Fruit fly (Drosophila melanogaster): ENCODE measurements around the gene Rox8.

Rox8 gene

DNA sequence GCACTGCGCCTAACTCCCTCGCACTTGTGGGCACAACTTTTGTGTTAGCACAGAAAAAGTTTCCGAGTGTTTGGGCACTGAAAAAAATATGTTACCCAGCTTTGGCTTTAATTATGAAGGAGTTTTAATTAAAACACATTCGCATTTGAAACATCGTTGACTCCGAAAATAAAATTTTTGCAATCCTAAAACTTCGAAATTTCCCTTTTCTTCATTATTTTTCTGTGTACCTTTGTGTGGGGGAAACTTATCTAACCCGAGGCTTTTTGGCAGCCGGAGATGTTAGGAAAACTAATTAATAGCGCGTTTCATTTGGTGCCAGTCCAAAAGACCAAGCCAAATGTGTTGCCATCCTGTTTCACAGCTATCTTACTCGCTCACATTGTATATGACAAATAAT lies 43.6 kb upstream of the Rox8 start (continued):
- TF ChIP-seq CG6854 (GFP tag; optimal IDR thresholded peaks at IDR 0.05) (no peak), CG10959 (GFP tag; IDR thresholded peaks at IDR 0.05) (no peak), klu (GFP tag; IDR thresholded peaks at IDR 0.05) (no peak), Mes4 (GFP tag; optimal IDR thresholded peaks at IDR 0.05) (no peak), CG10565 (GFP tag; optimal IDR thresholded peaks at IDR 0.05) (no peak), pros (GFP tag; optimal IDR thresholded peaks at IDR 0.05) (no peak), CG12659 (GFP tag; optimal IDR thresholded peaks at IDR 0.05) (no peak), CG14050 (GFP tag; IDR thresholded peaks at IDR 0.05) (no peak), schlank (tag; optimal IDR thresholded peaks at IDR 0.05) (no peak), Fer2 (tag; optimal IDR thresholded peaks at IDR 0.05) (no peak), Dip2 (GFP tag; IDR thresholded peaks at IDR 0.05) (no peak), CG3838 (GFP tag; optimal IDR thresholded peaks at IDR 0.05) (no peak), Med (GFP tag) (peak; percentile 81), nmo (GFP tag; optimal IDR thresholded peaks at IDR 0.05) (no peak), CG9609 (GFP tag; optimal IDR thresholded peaks at IDR 0.05) (no peak), CG33557 (GFP tag; optimal IDR thresholded peaks at IDR 0.05) (no peak), BtbVII (GFP tag; optimal IDR thresholded peaks at IDR 0.05) (no peak), CG13424 (tag; optimal IDR thresholded peaks at IDR 0.05) (no peak), CG3726 (GFP tag; IDR thresholded peaks at IDR 0.05) (no peak), Hmx (GFP tag; optimal IDR thresholded peaks at IDR 0.05) (no peak), twi (tag; optimal IDR thresholded peaks at IDR 0.05) (no peak), psq (GFP tag; optimal IDR thresholded peaks at IDR 0.05) (no peak), CG13123 (GFP tag; optimal IDR thresholded peaks at IDR 0.05) (no peak), Fer1 (GFP tag; optimal IDR thresholded peaks at IDR 0.05) (peak; percentile 25), CG4617 (GFP tag; optimal IDR thresholded peaks at IDR 0.05; ENCODE audit: borderline replicate concordance) (no peak), ftz-f1 (GFP tag; optimal IDR thresholded peaks at IDR 0.05) (no peak), CG1603 (tag; optimal IDR thresholded peaks at IDR 0.05) (no peak), so (GFP tag; IDR thresholded peaks at IDR 0.05) (no peak), CG17359 (tag; optimal IDR thresholded peaks at IDR 0.05) (peak; percentile 7), Ada2b (GFP tag; IDR thresholded peaks at IDR 0.05) (no peak), Ets97D (GFP tag; optimal IDR thresholded peaks at IDR 0.05) (no peak), CG14710 (tag; optimal IDR thresholded peaks at IDR 0.05) (no peak), CG16815 (GFP tag; optimal IDR thresholded peaks at IDR 0.05) (no peak), HHEX (GFP tag; optimal IDR thresholded peaks at IDR 0.05) (peak; percentile 1), CoRest (tag; optimal IDR thresholded peaks at IDR 0.05) (no peak), CG2712 (tag; optimal IDR thresholded peaks at IDR 0.05) (no peak), CG11085 (GFP tag; IDR thresholded peaks at IDR 0.05) (no peak), CG10321 (GFP tag; IDR thresholded peaks at IDR 0.05) (no peak), CG1792 (GFP tag; optimal IDR thresholded peaks at IDR 0.05) (no peak), CG18476 (GFP tag; optimal IDR thresholded peaks at IDR 0.05) (no peak), CG14441 (GFP tag; IDR thresholded peaks at IDR 0.05) (0 out of 2 replicates have a peak, but pooled peaks have one; percentile 21), cas (GFP tag; IDR thresholded peaks at IDR 0.05) (no peak), Trl (optimal IDR thresholded peaks at IDR 0.05) (no peak), Trl (GFP tag; optimal IDR thresholded peaks at IDR 0.05) (no peak), CG43689 (GFP tag; IDR thresholded peaks at IDR 0.05) (no peak), CG18619 (GFP tag; optimal IDR thresholded peaks at IDR 0.05) (no peak), ash1 (GFP tag; optimal IDR thresholded peaks at IDR 0.05) (no peak), dimm (GFP tag; IDR thresholded peaks at IDR 0.05) (no peak), pum (GFP tag; optimal IDR thresholded peaks at IDR 0.05) (no peak), dan (GFP tag; IDR thresholded peaks at IDR 0.05) (no peak), CG6654 (GFP tag; optimal IDR thresholded peaks at IDR 0.05) (no peak), Hmr (GFP tag; optimal IDR thresholded peaks at IDR 0.05) (peak; percentile 35)

All from whole organism, embryonic.